Worm (Caenorhabditis elegans) whole organism, L1 larva: ENCODE measurements around the gene mdt-9.

ENCODE experiments used
- C34B4.2 ChIP-seq: sonication (generic microtip); optimal IDR thresholded peaks from 2 replicates; lab custom pipeline; 2017; ENCODE audit warnings: mild to moderate bottlenecking, missing genetic modification characterization, missing compliant biosample characterization
- alr-1 ChIP-seq: fragments of 200-800 bp; sonication (Bioruptor generic); optimal IDR thresholded peaks from 2 replicates; lab custom pipeline; 2018; ENCODE audit warnings: borderline replicate concordance, mild to moderate bottlenecking, missing genetic modification characterization, missing compliant biosample characterization
- ama-1 ChIP-seq: fragments of 150-350 bp; optimal IDR thresholded peaks from 2 replicates; lab custom pipeline; 2014
- blmp-1 ChIP-seq: fragments of 150-350 bp; optimal IDR thresholded peaks from 2 replicates; lab custom pipeline; 2014; ENCODE audit warnings: missing biosample characterization, missing genetic modification characterization
- ceh-8 ChIP-seq: fragments of 200-800 bp; sonication (Bioruptor generic); optimal IDR thresholded peaks from 2 replicates; lab custom pipeline; 2018; ENCODE audit warnings: mild to moderate bottlenecking, missing genetic modification characterization, moderate library complexity, missing compliant biosample characterization
- ceh-82 ChIP-seq, 3 experiments: fragments of 150-350 bp in 1 of 3; sonication (generic microtip) in 2 of 3; optimal IDR thresholded peaks; 2 replicates each; lab custom pipeline; 2014 to 2017; ENCODE audit warnings: missing biosample characterization in 3 of 3, missing genetic modification characterization in 3 of 3
- ceh-90 ChIP-seq: sonication (generic microtip); optimal IDR thresholded peaks from 2 replicates; lab custom pipeline; 2016; ENCODE audit warnings: missing genetic modification characterization, missing compliant biosample characterization
- dpl-1 ChIP-seq, 3 experiments: fragments of 150-350 bp in 2 of 3; sonication (generic microtip) in 1 of 3; optimal IDR thresholded peaks; 2 replicates each; lab custom pipeline; 2014 to 2017; ENCODE audit warnings: missing biosample characterization in 3 of 3, missing genetic modification characterization in 3 of 3, missing genetic modification reagents in 3 of 3
- dsc-1 ChIP-seq: sonication (generic microtip); optimal IDR thresholded peaks from 2 replicates; lab custom pipeline; 2016; ENCODE audit warnings: mild to moderate bottlenecking, missing genetic modification characterization, missing compliant biosample characterization
- efl-1 ChIP-seq, 4 experiments: fragments of 150-350 bp; optimal IDR thresholded peaks in 3 of 4; peaks in 1 of 4; 1 replicate in 1 of 4; 2 replicates in 3 of 4; lab custom pipeline; 2014; ENCODE audit warnings: missing biosample characterization in 2 of 4, missing genetic modification characterization in 2 of 4, missing genetic modification reagents in 2 of 4
- elt-3 ChIP-seq, 6 experiments: fragments of 150-350 bp in 1 of 6; sonication (generic microtip); optimal IDR thresholded peaks; 2 replicates each; lab custom pipeline; 2017 to 2018; ENCODE audit warnings: missing biosample characterization in 6 of 6, missing genetic modification characterization in 6 of 6, inconsistent platforms in 1 of 6
- ets-5 ChIP-seq: fragments of 200-800 bp; sonication (Bioruptor generic); IDR thresholded peaks from 2 replicates; pipeline ENCODE4 v1.3.6; 2022; ENCODE audit warnings: missing genetic modification characterization, missing compliant biosample characterization
- fkh-10 ChIP-seq: sonication (generic microtip); optimal IDR thresholded peaks from 2 replicates; lab custom pipeline; 2017; ENCODE audit warnings: missing biosample characterization, missing genetic modification reagents, missing genetic modification characterization
- fos-1 ChIP-seq: fragments of 150-350 bp; optimal IDR thresholded peaks from 2 replicates; lab custom pipeline; 2014; ENCODE audit warnings: missing biosample characterization, missing genetic modification characterization
- grh-1 ChIP-seq: fragments of 200-800 bp; sonication (Bioruptor generic); IDR thresholded peaks from 2 replicates; pipeline ENCODE4 v1.3.6; 2022; ENCODE audit warnings: missing genetic modification reagents, missing genetic modification characterization, missing compliant biosample characterization
- hlh-17 ChIP-seq: fragments of 200-800 bp; sonication (Bioruptor generic); optimal IDR thresholded peaks from 2 replicates; lab custom pipeline; 2018; ENCODE audit warnings: missing genetic modification characterization, mild to moderate bottlenecking, missing compliant biosample characterization, moderate library complexity, borderline replicate concordance
- hlh-4 ChIP-seq: sonication (generic microtip); optimal IDR thresholded peaks from 2 replicates; lab custom pipeline; 2016; ENCODE audit warnings: mild to moderate bottlenecking, missing genetic modification characterization, missing compliant biosample characterization
- isw-1 ChIP-seq: fragments of 200-800 bp; sonication (Bioruptor generic); IDR thresholded peaks from 2 replicates; pipeline ENCODE4 v1.3.6; 2022; ENCODE audit warnings: missing genetic modification characterization, missing compliant biosample characterization
- lin-13 ChIP-seq: fragments of 150-350 bp; optimal IDR thresholded peaks from 2 replicates; lab custom pipeline; 2014; ENCODE audit warnings: missing biosample characterization, missing genetic modification reagents, missing genetic modification characterization
- lin-14 ChIP-seq: fragments of 200-800 bp; sonication (Bioruptor generic); optimal IDR thresholded peaks from 2 replicates; lab custom pipeline; 2018; ENCODE audit warnings: mild to moderate bottlenecking, missing genetic modification characterization, moderate library complexity, missing compliant biosample characterization
- lin-15B ChIP-seq: fragments of 150-350 bp; sonication (generic microtip); optimal IDR thresholded peaks from 3 replicates; lab custom pipeline; 2014; ENCODE audit warnings: missing biosample characterization, missing genetic modification characterization
- lin-35 ChIP-seq, 2 experiments: fragments of 150-350 bp; optimal IDR thresholded peaks; 2 replicates each; lab custom pipeline; 2014; ENCODE audit warnings: missing biosample characterization in 2 of 2, missing genetic modification characterization in 2 of 2, missing genetic modification reagents in 2 of 2
- lir-3 ChIP-seq: sonication (generic microtip); optimal IDR thresholded peaks from 2 replicates; lab custom pipeline; 2016; ENCODE audit warnings: mild to moderate bottlenecking, missing genetic modification characterization, moderate library complexity, missing compliant biosample characterization; ENCODE audit not compliant: poor library complexity
- lsy-2 ChIP-seq, 2 experiments: fragments of 150-350 bp; optimal IDR thresholded peaks; 2 replicates each; lab custom pipeline; 2014; ENCODE audit warnings: missing biosample characterization in 2 of 2, missing genetic modification characterization in 2 of 2
- mdl-1 ChIP-seq, 2 experiments: fragments of 150-350 bp; optimal IDR thresholded peaks; 2 replicates each; lab custom pipeline; 2014 to 2017; ENCODE audit warnings: missing biosample characterization in 2 of 2, missing genetic modification characterization in 2 of 2, inconsistent platforms in 1 of 2
- mep-1 ChIP-seq: fragments of 150-350 bp; optimal IDR thresholded peaks from 2 replicates; lab custom pipeline; 2014; ENCODE audit warnings: missing biosample characterization, missing genetic modification characterization
- nhr-11 ChIP-seq: fragments of 150-350 bp; optimal IDR thresholded peaks from 2 replicates; lab custom pipeline; 2014; ENCODE audit warnings: missing biosample characterization, missing genetic modification characterization
- nhr-12 ChIP-seq: sonication (generic microtip); optimal IDR thresholded peaks from 2 replicates; lab custom pipeline; 2017; ENCODE audit warnings: missing biosample characterization, missing genetic modification characterization
- nhr-28 ChIP-seq: fragments of 150-350 bp; optimal IDR thresholded peaks from 2 replicates; lab custom pipeline; 2014; ENCODE audit warnings: missing biosample characterization, missing genetic modification characterization
- nhr-77 ChIP-seq: fragments of 150-350 bp; optimal IDR thresholded peaks from 2 replicates; lab custom pipeline; 2014; ENCODE audit warnings: missing biosample characterization, missing genetic modification characterization
- nhr-90 ChIP-seq: sonication (generic microtip); optimal IDR thresholded peaks from 2 replicates; lab custom pipeline; 2016; ENCODE audit warnings: mild to moderate bottlenecking, missing genetic modification characterization, missing compliant biosample characterization; ENCODE audit not compliant: poor library complexity
- rnt-1 ChIP-seq: sonication (generic microtip); optimal IDR thresholded peaks from 2 replicates; lab custom pipeline; 2016; ENCODE audit warnings: mild to moderate bottlenecking, missing genetic modification characterization, moderate library complexity, missing compliant biosample characterization
- snu-23 ChIP-seq: sonication (generic microtip); optimal IDR thresholded peaks from 2 replicates; lab custom pipeline; 2016; ENCODE audit warnings: missing genetic modification characterization, missing compliant biosample characterization
- sox-4 ChIP-seq: sonication (generic microtip); optimal IDR thresholded peaks from 2 replicates; lab custom pipeline; 2016; ENCODE audit warnings: missing genetic modification characterization, missing compliant biosample characterization
- sptf-1 ChIP-seq: fragments of 150-350 bp; optimal IDR thresholded peaks from 2 replicates; lab custom pipeline; 2014; ENCODE audit warnings: missing biosample characterization, missing genetic modification characterization
- tbx-2 ChIP-seq: sonication (generic microtip); optimal IDR thresholded peaks from 2 replicates; lab custom pipeline; 2016; ENCODE audit warnings: missing genetic modification characterization, missing compliant biosample characterization
- unc-130 ChIP-seq: fragments of 150-350 bp; optimal IDR thresholded peaks from 2 replicates; lab custom pipeline; 2017; ENCODE audit warnings: missing biosample characterization, missing genetic modification characterization, inconsistent platforms
- unc-30 ChIP-seq: sonication (generic microtip); optimal IDR thresholded peaks from 2 replicates; lab custom pipeline; 2017; ENCODE audit warnings: missing biosample characterization, missing genetic modification characterization
- zag-1 ChIP-seq: fragments of 150-350 bp; optimal IDR thresholded peaks from 2 replicates; lab custom pipeline; 2014; ENCODE audit warnings: missing biosample characterization, missing genetic modification characterization
- ztf-11 ChIP-seq, 2 experiments: sonication (generic microtip); optimal IDR thresholded peaks; 2 replicates each; lab custom pipeline; 2016 to 2017; ENCODE audit warnings: missing genetic modification characterization in 2 of 2, missing biosample characterization in 1 of 2, missing compliant biosample characterization in 1 of 2

Gene mdt-9

DNA sequence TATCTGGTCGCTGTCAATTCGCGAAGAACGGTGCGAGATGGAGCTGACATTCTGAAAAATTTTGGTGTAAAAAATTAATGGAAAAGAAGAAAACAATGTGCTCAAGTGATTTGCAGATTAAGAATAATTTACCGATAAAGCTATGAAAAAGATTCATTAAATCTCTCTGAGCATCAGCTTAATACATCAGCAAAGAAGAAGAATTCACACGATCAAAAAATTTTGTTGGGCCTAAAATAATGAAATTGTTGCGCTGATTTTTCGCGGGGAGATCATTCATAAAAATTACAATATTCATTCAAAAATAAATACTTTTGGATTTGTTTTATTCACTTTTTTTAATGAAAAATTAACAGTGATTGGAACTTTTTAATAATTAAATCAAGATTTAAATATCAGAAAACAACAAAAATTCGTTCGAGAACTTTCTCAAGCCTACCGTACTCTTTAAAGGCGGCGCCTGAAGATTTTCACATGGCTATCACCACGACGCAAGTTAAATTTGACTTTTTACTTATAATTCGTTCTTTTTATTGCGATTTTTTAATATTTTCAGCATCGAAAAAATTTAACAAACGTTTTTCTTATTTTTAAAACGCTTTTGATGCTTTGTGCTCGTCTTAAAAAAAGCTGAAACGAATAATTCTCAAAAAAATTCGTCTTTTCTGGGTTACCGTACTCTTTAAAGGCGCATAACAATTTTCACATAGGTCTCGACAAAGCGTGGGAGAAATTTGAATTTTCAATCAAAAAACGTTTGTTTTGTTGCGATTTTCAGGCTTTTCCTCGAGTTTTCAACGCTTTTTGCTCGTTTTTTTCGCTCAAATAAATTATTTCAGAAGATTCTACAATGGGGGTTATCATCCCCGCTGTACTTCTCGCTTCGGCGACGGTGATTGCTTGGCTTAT lies 14.5 kb downstream of the mdt-9 start, which contains the start of the genes memi-2 and cyp-31A5:
TSS of gene memi-2 (minus strand) at position 51 of the 909 bp plus-strand sequence.
TSS of gene cyp-31A5 (plus strand) at position 834 of the 909 bp plus-strand sequence.
- TF ChIP-seq rnt-1 (tag; lab: Kevin White, UChicago) (no peak), ceh-82 (tag; optimal IDR thresholded peaks at IDR 0.05; lab: Kevin White, UChicago) (no peak), grh-1 (GFP tag; lab: Robert Waterston, UW) (no peak), ztf-11 (tag; optimal IDR thresholded peaks at IDR 0.05; lab: Kevin White, UChicago) (no peak), mdl-1 (tag; optimal IDR thresholded peaks at IDR 0.05; lab: Kevin White, UChicago) (no peak), dsc-1 (no peak), sox-4 (no peak), elt-3 (tag; optimal IDR thresholded peaks at IDR 0.05; lab: Kevin White, UChicago) (no peak), sptf-1 (tag; lab: Kevin White, UChicago) (no peak), lin-14 (GFP tag; lab: Kevin White, UChicago) (no peak), ama-1 (lab: Kevin White, UChicago) (no peak), ceh-8 (GFP tag; lab: Kevin White, UChicago) (no peak), alr-1 (no peak)
- TF ChIP-seq, all 84 proteins: peak for 0

DNA sequence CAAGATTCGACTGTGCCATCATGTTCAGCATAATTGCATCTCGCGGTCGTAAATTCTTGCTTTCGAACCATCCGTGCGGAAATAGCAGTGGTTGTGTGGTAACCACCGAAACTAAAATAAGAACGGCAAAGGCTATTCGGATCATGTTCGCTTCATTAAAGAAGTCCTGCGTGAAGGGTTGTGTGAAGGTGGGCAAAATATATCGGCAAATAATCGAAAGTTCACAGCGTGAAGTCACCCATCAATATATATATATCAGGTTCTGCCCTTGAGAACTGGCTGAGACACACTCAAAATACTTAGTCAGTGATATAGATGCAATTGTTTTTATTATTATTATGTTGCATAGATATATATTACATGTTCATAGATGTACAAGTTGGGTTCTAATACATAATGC lies 21.8 kb downstream of the mdt-9 start, which contains the start of gene Y62E10A.19:
TSS of gene Y62E10A.19 (minus strand) at position 289 of the 400 bp plus-strand sequence.
- TF ChIP-seq nhr-12 (no peak), blmp-1 (tag; lab: Kevin White, UChicago) (peak; percentile 80), lin-15B (no peak), sptf-1 (tag; lab: Kevin White, UChicago) (no peak), mep-1 (tag; lab: Kevin White, UChicago) (no peak)
- TF ChIP-seq, all 84 proteins: peak for 1

DNA sequence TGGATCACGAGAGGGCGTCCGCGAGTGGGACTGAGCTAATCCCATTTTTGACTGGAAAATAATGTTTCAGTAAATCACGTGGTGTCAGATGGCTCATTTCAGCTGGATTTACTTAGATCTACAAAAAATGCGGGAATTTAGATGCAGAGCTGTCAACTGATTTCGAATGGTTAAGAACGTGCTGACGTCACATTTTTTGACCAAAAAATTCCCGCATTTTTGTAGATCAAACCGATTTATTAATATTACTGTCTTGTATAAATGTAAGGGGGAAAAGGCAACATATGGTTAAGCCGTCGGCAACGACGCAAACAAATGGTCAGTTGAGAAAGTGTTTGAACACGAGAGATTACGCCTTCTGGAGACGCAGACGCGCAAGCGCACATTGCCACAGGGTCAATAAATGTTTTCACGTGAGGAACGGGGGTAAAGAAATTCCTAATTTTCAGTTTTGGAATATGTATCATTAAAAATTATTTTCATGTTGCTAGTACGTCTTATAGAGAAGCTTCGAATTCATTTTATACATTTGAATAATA lies 26.7 kb downstream of the mdt-9 start, which contains the start of gene gcl-1:
TSS of gene gcl-1 (minus strand) at position 51 of the 539 bp plus-strand sequence.
- no peak for TF ChIP-seq unc-30 (tag; lab: Kevin White, UChicago)
- no peak for TF ChIP-seq nhr-11
- peak; percentile 11 for TF ChIP-seq blmp-1 (tag; lab: Kevin White, UChicago)
- TF ChIP-seq nhr-90 (tag; lab: Kevin White, UChicago), result no peak
- no peak for TF ChIP-seq ets-5 (GFP tag; lab: Robert Waterston, UW)
- peak; percentile 13 to 37 for TF ChIP-seq lin-35 (GFP tag; optimal IDR thresholded peaks at IDR 0.05; lab: Kevin White, UChicago)
- no peak for TF ChIP-seq ceh-90 (tag; lab: Kevin White, UChicago)
- TF ChIP-seq grh-1 (GFP tag; lab: Robert Waterston, UW), result 0 out of 2 replicates have a peak, but pooled peaks have one; percentile 29
- no peak for TF ChIP-seq C34B4.2 (tag; lab: Kevin White, UChicago)
- no peak for TF ChIP-seq nhr-28 (tag; lab: Kevin White, UChicago)
- TF ChIP-seq dpl-1 (GFP tag; optimal IDR thresholded peaks at IDR 0.05; lab: Kevin White, UChicago), result peak in 1 of 3 experiments; percentile 19
- TF ChIP-seq mdl-1 (tag; optimal IDR thresholded peaks at IDR 0.05; lab: Kevin White, UChicago), result peak in 1 of 2 experiments; percentile 59
- TF ChIP-seq nhr-77 (tag; lab: Kevin White, UChicago), result no peak
- TF ChIP-seq fos-1 (tag; lab: Kevin White, UChicago), result no peak
- no peak for TF ChIP-seq unc-130
- TF ChIP-seq snu-23 (GFP tag; lab: Kevin White, UChicago), result peak; percentile 27
- no peak for TF ChIP-seq isw-1 (GFP tag; lab: Robert Waterston, UW)
- TF ChIP-seq efl-1 (optimal IDR thresholded peaks at IDR 0.05; lab: Kevin White, UChicago), result no peak
- TF ChIP-seq efl-1 (GFP tag; optimal IDR thresholded peaks at IDR 0.05 in 1 of 2; lab: Kevin White, UChicago), result no peak

DNA sequence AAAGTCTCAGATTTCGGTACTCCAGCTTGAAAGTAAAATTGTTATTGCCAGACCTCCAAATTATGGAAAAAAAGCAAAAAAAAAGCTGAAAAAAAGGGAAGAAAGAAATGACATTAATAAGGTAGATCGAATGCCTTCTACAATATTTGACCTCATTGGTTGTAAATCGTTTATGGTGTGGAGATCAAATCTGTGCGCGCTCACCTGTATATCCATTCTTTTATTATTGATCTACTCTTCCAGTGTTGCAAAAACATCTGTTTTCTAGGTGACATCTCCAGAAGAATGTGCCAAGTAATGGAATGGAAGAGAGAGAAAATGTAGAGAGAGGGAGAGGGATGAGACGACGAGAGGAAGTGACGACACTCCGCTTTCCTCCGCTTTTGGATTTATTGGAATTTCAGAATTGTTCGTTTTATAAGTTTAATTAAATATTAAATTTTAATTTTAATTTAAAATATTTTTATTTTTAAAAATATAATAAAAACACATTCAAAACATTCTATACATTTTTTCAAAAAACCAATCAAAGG lies 29.6 kb downstream of the mdt-9 start, which contains the start of the genes pik-1 and aptf-2:
TSS of gene pik-1 (plus strand) at position 303 of the 533 bp plus-strand sequence.
TSS of gene aptf-2 (minus strand) at position 313 of the 533 bp plus-strand sequence.
- TF ChIP-seq lsy-2 (tag; optimal IDR thresholded peaks at IDR 0.05; lab: Kevin White, UChicago) (peak in 1 of 2 experiments; percentile 26), efl-1 (optimal IDR thresholded peaks at IDR 0.05; lab: Kevin White, UChicago) (no peak), efl-1 (GFP tag; optimal IDR thresholded peaks at IDR 0.05 in 1 of 2; lab: Kevin White, UChicago) (peak in 1 of 2 experiments; percentile 5), lir-3 (no peak), C34B4.2 (tag; lab: Kevin White, UChicago) (no peak), lin-13 (no peak), mep-1 (tag; lab: Kevin White, UChicago) (peak; percentile 32), blmp-1 (tag; lab: Kevin White, UChicago) (peak; percentile 27), tbx-2 (tag; lab: Kevin White, UChicago) (no peak), mdl-1 (tag; optimal IDR thresholded peaks at IDR 0.05; lab: Kevin White, UChicago) (no peak), dsc-1 (no peak), hlh-17 (no peak), zag-1 (tag; lab: Kevin White, UChicago) (no peak), snu-23 (GFP tag; lab: Kevin White, UChicago) (no peak), lin-35 (GFP tag; optimal IDR thresholded peaks at IDR 0.05; lab: Kevin White, UChicago) (peak in 1 of 2 experiments; percentile 24), fkh-10 (GFP tag; lab: Kevin White, UChicago) (no peak), ceh-8 (GFP tag; lab: Kevin White, UChicago) (no peak), ama-1 (lab: Kevin White, UChicago) (no peak), hlh-4 (tag; lab: Kevin White, UChicago) (no peak), dpl-1 (GFP tag; optimal IDR thresholded peaks at IDR 0.05; lab: Kevin White, UChicago) (peak in 1 of 3 experiments; percentile 31)
